Fruit fly (Drosophila melanogaster) whole organism, pupa: ENCODE results near the gene CG31937.

Experiments used
- CG10348 ChIP-seq: fragments of 200-800 bp; sonication (Bioruptor generic); IDR thresholded peaks from 2 replicates; pipeline ENCODE4 v1.3.6; 2022; ENCODE audit warnings: missing biosample characterization, missing genetic modification characterization
- CG12605 ChIP-seq: fragments of 200-800 bp; sonication (Bioruptor generic); IDR thresholded peaks from 2 replicates; pipeline ENCODE4 v1.3.6; 2022; ENCODE audit warnings: missing biosample characterization, missing genetic modification characterization
- CG14655 ChIP-seq: fragments of 200-800 bp; sonication (Bioruptor generic); optimal IDR thresholded peaks from 3 replicates; lab custom pipeline; 2017; ENCODE audit warnings: mild to moderate bottlenecking, missing biosample characterization, missing genetic modification reagents, missing genetic modification characterization
- CG32121 ChIP-seq: fragments of 200-800 bp; sonication (Bioruptor generic); IDR thresholded peaks from 2 replicates; pipeline ENCODE4 v1.3.6; 2022; ENCODE audit warnings: missing biosample characterization, missing genetic modification characterization
- CG34367 ChIP-seq: fragments of 200-800 bp; sonication (Bioruptor generic); optimal IDR thresholded peaks from 2 replicates; lab custom pipeline; 2018; ENCODE audit warnings: missing biosample characterization, mild to moderate bottlenecking, missing genetic modification characterization
- CG4496 ChIP-seq: fragments of 200-800 bp; sonication (Bioruptor generic); IDR thresholded peaks from 3 replicates; pipeline ENCODE4 v1.3.6; 2022; ENCODE audit warnings: missing biosample characterization, missing genetic modification characterization
- CG8159 ChIP-seq: fragments of 200-800 bp; sonication (Bioruptor generic); optimal IDR thresholded peaks from 3 replicates; lab custom pipeline; 2018; ENCODE audit warnings: missing biosample characterization, mild to moderate bottlenecking, missing genetic modification characterization, moderate library complexity
- CG8301 ChIP-seq: fragments of 200-800 bp; sonication (Bioruptor generic); optimal IDR thresholded peaks from 2 replicates; lab custom pipeline; 2018; ENCODE audit warnings: missing biosample characterization, mild to moderate bottlenecking, missing genetic modification characterization
- D1 ChIP-seq: fragments of 200-800 bp; sonication (Bioruptor generic); optimal IDR thresholded peaks from 2 replicates; lab custom pipeline; 2018; ENCODE audit warnings: missing biosample characterization, mild to moderate bottlenecking, missing genetic modification characterization, moderate library complexity
- EcR ChIP-seq: fragments of 200-800 bp; sonication (Bioruptor generic); optimal IDR thresholded peaks from 3 replicates; lab custom pipeline; 2019; ENCODE audit warnings: missing biosample characterization, missing genetic modification characterization, mild to moderate bottlenecking, moderate library complexity, missing genetic modification reagents
- Ets98B ChIP-seq: fragments of 200-800 bp; sonication (Bioruptor generic); IDR thresholded peaks from 2 replicates; pipeline ENCODE4 v1.3.6; 2022; ENCODE audit warnings: missing biosample characterization, missing genetic modification characterization
- Snoo ChIP-seq: fragments of 200-800 bp; sonication (Bioruptor generic); optimal IDR thresholded peaks from 3 replicates; lab custom pipeline; 2017; ENCODE audit warnings: missing biosample characterization, mild to moderate bottlenecking, missing genetic modification characterization, inconsistent platforms
- fd96Ca ChIP-seq: fragments of 200-800 bp; sonication (Bioruptor generic); IDR thresholded peaks from 3 replicates; pipeline ENCODE4 v1.3.6; 2022; ENCODE audit warnings: missing biosample characterization, missing genetic modification characterization
- gl ChIP-seq: fragments of 200-800 bp; sonication (Bioruptor generic); optimal IDR thresholded peaks from 2 replicates; lab custom pipeline; 2018; ENCODE audit warnings: missing biosample characterization, mild to moderate bottlenecking, missing genetic modification characterization

DNA sequence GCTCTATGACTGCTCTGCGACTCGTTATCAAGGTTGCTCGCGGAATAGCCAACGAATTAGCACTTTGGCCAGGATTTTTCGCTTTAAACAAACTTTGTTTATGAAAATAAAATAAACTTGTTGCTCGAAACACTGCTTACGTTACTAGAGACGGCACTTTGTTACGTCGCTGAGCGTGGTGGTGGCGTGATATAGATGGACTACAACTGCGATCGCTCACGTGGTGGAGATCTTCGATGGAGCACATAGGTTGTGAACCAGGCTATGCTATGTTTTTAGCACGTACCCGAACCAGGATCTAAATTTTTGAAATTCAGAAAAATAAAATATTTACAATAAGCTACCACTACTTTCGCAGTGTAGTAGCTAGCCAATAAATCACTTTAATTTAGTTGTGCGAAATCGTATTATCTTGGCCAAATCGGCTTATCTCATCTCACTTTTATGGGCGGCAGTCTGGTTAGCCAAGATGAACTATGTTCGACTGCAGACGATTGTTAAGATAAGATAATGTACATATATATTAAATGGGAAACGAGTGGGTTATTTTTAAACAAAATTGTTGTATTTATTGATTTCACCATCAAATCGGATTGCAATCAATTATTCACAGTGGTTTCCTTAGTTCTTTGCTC, 13.9 kb upstream of the CG31937 start, which contains the start of gene frtz:
- no peak for TF ChIP-seq Ets98B (GFP tag; lab: Robert Waterston, UW)
- TF ChIP-seq CG14655 (GFP tag; lab: Kevin White, UChicago) = no peak
- TF ChIP-seq D1 (tag; lab: Kevin White, UChicago) = no peak
- TF ChIP-seq EcR = no peak
- TF ChIP-seq CG34367 (tag; lab: Kevin White, UChicago) = no peak
- TF ChIP-seq CG8159 (tag; lab: Kevin White, UChicago) = no peak
- no peak for TF ChIP-seq CG32121 (GFP tag; lab: Robert Waterston, UW)
- TF ChIP-seq fd96Ca (GFP tag; lab: Robert Waterston, UW) = no peak
- no peak for TF ChIP-seq CG12605 (GFP tag; lab: Robert Waterston, UW)
- TF ChIP-seq gl (tag; lab: Kevin White, UChicago) = no peak
- no peak for TF ChIP-seq Snoo (tag; lab: Kevin White, UChicago)
- TF ChIP-seq CG8301 (tag; lab: Kevin White, UChicago) = no peak
- TF ChIP-seq CG10348 = no peak
- TF ChIP-seq CG4496 (GFP tag; lab: Robert Waterston, UW) = no peak
